Worm (Caenorhabditis elegans): Measurements from ENCODE around the gene Y38F2AR.3.

ce11 chrIV:2407704-2408103, 23.9 kb downstream of the Y38F2AR.3 start:
- no peak for TF ChIP-seq snpc-4 (tag; optimal IDR thresholded peaks at IDR 0.05)
- TF ChIP-seq lin-11 (tag; optimal IDR thresholded peaks at IDR 0.05) = no peak
- no peak for TF ChIP-seq unc-62 (GFP tag; optimal IDR thresholded peaks at IDR 0.05)
- TF ChIP-seq zag-1 (tag; optimal IDR thresholded peaks at IDR 0.05) = no peak
- TF ChIP-seq lsy-2 (tag; optimal IDR thresholded peaks at IDR 0.05) = no peak
- TF ChIP-seq R02D3.7 (tag; optimal IDR thresholded peaks at IDR 0.05) = no peak
- TF ChIP-seq unc-39 (tag; optimal IDR thresholded peaks at IDR 0.05) = no peak
- TF ChIP-seq mbf-1 (tag; optimal IDR thresholded peaks at IDR 0.05) = no peak
- no peak for TF ChIP-seq nhr-12 (tag; optimal IDR thresholded peaks at IDR 0.05)
- no peak for TF ChIP-seq elt-3 (tag; optimal IDR thresholded peaks at IDR 0.05)
